Fruit fly (Drosophila melanogaster): ENCODE data around the gene Or22b.

DNA sequence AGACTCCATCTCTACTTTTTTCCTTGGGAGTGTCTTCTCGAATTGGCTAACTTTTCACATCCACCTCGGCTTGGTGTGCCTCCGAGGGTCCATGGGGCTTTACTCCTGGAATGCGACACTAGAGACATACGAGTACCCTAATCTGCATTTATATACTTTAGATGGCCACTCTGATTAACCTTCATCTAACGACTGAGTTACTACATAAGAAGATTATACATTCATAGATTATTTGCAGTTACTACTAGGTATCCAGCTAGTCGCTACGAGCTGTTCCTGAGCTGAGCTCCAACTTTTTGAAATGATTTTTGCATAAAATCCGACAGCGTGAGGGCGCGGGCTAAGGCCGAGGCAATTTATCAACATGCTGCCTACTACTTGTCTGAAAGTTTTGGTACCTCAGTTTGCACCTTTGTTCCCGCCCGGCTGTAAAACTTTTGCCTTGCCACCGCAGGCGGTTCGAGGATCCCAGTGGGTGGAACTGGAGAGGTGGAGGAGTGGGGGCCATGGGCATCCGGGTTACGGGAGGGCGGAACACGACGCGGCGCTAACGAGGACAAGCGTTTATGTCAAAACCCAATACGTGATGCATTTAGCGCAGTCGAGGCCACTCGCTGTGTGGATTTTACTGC lies 45.5 kb upstream of the Or22b start:
- TF ChIP-seq Myc (optimal IDR thresholded peaks at IDR 0.05): no peak
- TF ChIP-seq h (optimal IDR thresholded peaks at IDR 0.05): no peak
- TF ChIP-seq psq (optimal IDR thresholded peaks at IDR 0.05): no peak
- no peak for TF ChIP-seq insv (optimal IDR thresholded peaks at IDR 0.05)
- TF ChIP-seq Sin3A (optimal IDR thresholded peaks at IDR 0.05): no peak
- TF ChIP-seq ttk (optimal IDR thresholded peaks at IDR 0.05): no peak

All from Kc167 (cell line).